Worm (Caenorhabditis elegans) whole organism, early embryonic: Measurements from ENCODE around the gene fbxa-127.

Source experiments
- B0310.2 ChIP-seq: sonication (generic microtip); optimal IDR thresholded peaks from 2 replicates; lab custom pipeline; 2016; ENCODE audit warnings: mild to moderate bottlenecking, missing genetic modification characterization, missing compliant biosample characterization
- F13C5.2 ChIP-seq: sonication (generic microtip); optimal IDR thresholded peaks from 2 replicates; lab custom pipeline; 2017; ENCODE audit warnings: mild to moderate bottlenecking, missing genetic modification characterization, inconsistent platforms, missing compliant biosample characterization
- aly-1 ChIP-seq: sonication (generic microtip); optimal IDR thresholded peaks from 2 replicates; lab custom pipeline; 2016; ENCODE audit warnings: missing genetic modification characterization, missing compliant biosample characterization
- ama-1 ChIP-seq: fragments of 150-350 bp; optimal IDR thresholded peaks from 2 replicates; lab custom pipeline; 2014
- ceh-13 ChIP-seq: fragments of 200-800 bp; sonication (Bioruptor generic); optimal IDR thresholded peaks from 2 replicates; lab custom pipeline; 2018; ENCODE audit warnings: mild to moderate bottlenecking, missing genetic modification characterization, missing compliant biosample characterization
- ceh-36 ChIP-seq: sonication (generic microtip); optimal IDR thresholded peaks from 2 replicates; lab custom pipeline; 2016; ENCODE audit warnings: missing genetic modification characterization, inconsistent platforms, missing compliant biosample characterization
- ets-7 ChIP-seq: sonication (generic microtip); optimal IDR thresholded peaks from 2 replicates; lab custom pipeline; 2016; ENCODE audit warnings: missing genotype, missing genetic modification characterization, missing compliant biosample characterization
- flt-1 ChIP-seq: fragments of 200-800 bp; sonication (Bioruptor generic); IDR thresholded peaks from 2 replicates; pipeline ENCODE4 v1.3.6; 2022; ENCODE audit warnings: missing genetic modification characterization, missing compliant biosample characterization
- hmbx-1 ChIP-seq: sonication (generic microtip); optimal IDR thresholded peaks from 2 replicates; lab custom pipeline; 2016; ENCODE audit warnings: mild to moderate bottlenecking, missing genetic modification characterization, missing compliant biosample characterization
- hmg-4 ChIP-seq: fragments of 200-800 bp; sonication (Bioruptor generic); optimal IDR thresholded peaks from 2 replicates; lab custom pipeline; 2018; ENCODE audit warnings: mild to moderate bottlenecking, missing genetic modification characterization, missing compliant biosample characterization
- hnd-1 ChIP-seq: sonication (generic microtip); optimal IDR thresholded peaks from 2 replicates; lab custom pipeline; 2016; ENCODE audit warnings: missing genetic modification characterization, missing compliant biosample characterization
- pes-1 ChIP-seq: fragments of 200-800 bp; sonication (Bioruptor generic); IDR thresholded peaks from 2 replicates; pipeline ENCODE4 v1.3.6; 2022; ENCODE audit warnings: missing genetic modification reagents, missing genetic modification characterization, missing compliant biosample characterization
- scrt-1 ChIP-seq: fragments of 200-800 bp; sonication (Bioruptor generic); IDR thresholded peaks from 2 replicates; pipeline ENCODE4 v1.3.6; 2022; ENCODE audit warnings: missing genetic modification characterization, missing compliant biosample characterization
- sea-1 ChIP-seq: fragments of 200-800 bp; sonication (Bioruptor generic); conservative IDR thresholded peaks from 2 replicates; pipeline ENCODE4 v1.3.6; 2022; ENCODE audit warnings: missing genetic modification characterization, missing compliant biosample characterization
- tbx-11 ChIP-seq: fragments of 200-800 bp; sonication (Bioruptor generic); IDR thresholded peaks from 2 replicates; pipeline ENCODE4 v1.3.6; 2022; ENCODE audit warnings: missing genetic modification characterization, missing compliant biosample characterization
- tbx-37 ChIP-seq: fragments of 200-800 bp; sonication (Bioruptor generic); conservative IDR thresholded peaks from 2 replicates; pipeline ENCODE4 v1.3.6; 2022; ENCODE audit warnings: missing genetic modification reagents, missing genetic modification characterization, missing compliant biosample characterization
- tra-4 ChIP-seq: sonication (generic microtip); optimal IDR thresholded peaks from 2 replicates; lab custom pipeline; 2017; ENCODE audit warnings: missing genetic modification characterization, missing compliant biosample characterization

fbxa-127 gene

DNA sequence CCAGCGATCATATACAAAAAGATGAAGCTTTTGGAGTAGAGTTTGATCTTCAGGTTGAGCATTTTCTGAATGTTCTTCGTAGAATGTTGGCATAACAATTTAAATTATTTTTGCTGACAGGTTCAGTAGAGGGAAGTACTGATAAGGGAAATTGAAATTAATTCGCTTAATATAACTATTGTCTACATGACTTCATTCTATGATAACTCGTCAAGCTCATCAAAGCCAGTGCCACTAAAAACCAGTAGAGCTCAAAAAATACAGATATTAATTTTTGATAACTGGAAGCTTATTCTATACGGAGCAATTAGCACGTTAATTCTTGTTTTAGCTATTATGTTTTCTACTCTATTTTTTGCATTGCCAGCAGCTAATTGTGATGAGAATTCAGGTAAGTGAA, 10.6 kb downstream of the fbxa-127 start, which contains the start of the genes clec-29 and clec-39:
Gene clec-29 (minus strand): TSS at position 101 of the 400 bp plus-strand sequence.
Gene clec-39 (plus strand): TSS at position 169 of the 400 bp plus-strand sequence.
- TF ChIP-seq ama-1 (no peak), tbx-37 (no peak), hmbx-1 (no peak), hmg-4 (no peak), ceh-36 (tag; lab: Kevin White, UChicago) (no peak), scrt-1 (GFP tag; lab: Robert Waterston, UW) (no peak), tbx-11 (GFP tag; lab: Robert Waterston, UW) (no peak), hnd-1 (tag; lab: Kevin White, UChicago) (no peak), flt-1 (GFP tag; lab: Robert Waterston, UW) (no peak), F13C5.2 (tag; lab: Kevin White, UChicago) (no peak), pes-1 (GFP tag; lab: Robert Waterston, UW) (no peak), ceh-13 (no peak), aly-1 (no peak), B0310.2 (tag; lab: Kevin White, UChicago) (no peak), sea-1 (GFP tag; lab: Robert Waterston, UW) (no peak), tra-4 (no peak), ets-7 (tag; lab: Kevin White, UChicago) (no peak)

- TF ChIP-seq scrt-1 (GFP tag; lab: Robert Waterston, UW) (no peak), ama-1 (no peak), ets-7 (tag; lab: Kevin White, UChicago) (no peak), tbx-11 (GFP tag; lab: Robert Waterston, UW) (no peak), flt-1 (GFP tag; lab: Robert Waterston, UW) (no peak), hmbx-1 (no peak)
Measured at ce11 chrV:16742123-16742522, 13.6 kb downstream of the fbxa-127 start, which contains the start of gene T25E12.6. T25E12.6 (plus strand) TSS chrV:16742423.

DNA sequence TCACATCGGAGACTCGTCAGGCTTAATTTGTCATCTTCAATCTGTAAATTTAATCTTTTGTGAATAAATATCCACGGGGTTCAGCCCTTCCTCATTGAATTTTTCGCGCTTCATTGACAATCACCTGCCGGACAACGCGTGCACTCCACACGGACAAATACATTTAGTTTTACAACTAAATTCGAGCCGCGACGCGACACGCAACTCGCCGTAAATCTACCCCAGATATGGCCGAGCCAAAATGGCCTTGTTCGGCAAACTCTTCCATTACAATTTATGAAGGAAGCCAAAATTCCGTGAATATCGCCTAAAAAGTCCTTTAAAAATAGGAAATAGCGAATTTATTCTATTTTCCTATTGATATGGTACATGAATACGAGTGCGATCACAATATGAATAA, 16.3 kb downstream of the fbxa-127 start:
- TF ChIP-seq flt-1 (GFP tag; lab: Robert Waterston, UW): no peak
- no peak for TF ChIP-seq ama-1

DNA sequence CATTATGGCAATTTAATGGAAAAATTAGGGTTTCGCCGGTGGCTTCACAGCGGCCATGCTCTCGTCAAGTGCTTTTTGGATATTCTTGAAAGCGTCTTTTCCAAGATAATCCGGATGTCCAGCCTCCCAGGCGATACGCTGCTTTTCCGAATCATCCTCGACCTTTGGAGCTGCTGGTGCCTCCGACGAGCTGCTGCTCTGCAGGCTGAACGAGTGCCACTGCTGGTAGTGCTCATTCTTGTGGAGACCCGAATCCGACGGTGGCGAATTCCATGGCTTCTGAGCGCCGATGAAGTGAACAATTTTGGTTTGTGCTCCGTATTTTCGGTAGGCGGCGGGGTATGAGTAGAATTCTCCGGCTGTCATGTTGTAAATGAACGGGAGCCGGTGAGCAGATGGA, 16.7 kb downstream of the fbxa-127 start:
- TF ChIP-seq tra-4: no peak
- no peak for TF ChIP-seq hmbx-1
- TF ChIP-seq sea-1 (GFP tag; lab: Robert Waterston, UW): no peak
- no peak for TF ChIP-seq tbx-37
- TF ChIP-seq tbx-11 (GFP tag; lab: Robert Waterston, UW): no peak
- TF ChIP-seq scrt-1 (GFP tag; lab: Robert Waterston, UW): no peak
- TF ChIP-seq hnd-1 (tag; lab: Kevin White, UChicago): no peak
- no peak for TF ChIP-seq B0310.2 (tag; lab: Kevin White, UChicago)
- TF ChIP-seq ets-7 (tag; lab: Kevin White, UChicago): no peak
- no peak for TF ChIP-seq F13C5.2 (tag; lab: Kevin White, UChicago)
- no peak for TF ChIP-seq ama-1
- TF ChIP-seq flt-1 (GFP tag; lab: Robert Waterston, UW): no peak
- no peak for TF ChIP-seq aly-1
- TF ChIP-seq ceh-13: no peak
- no peak for TF ChIP-seq ceh-36 (tag; lab: Kevin White, UChicago)
- TF ChIP-seq pes-1 (GFP tag; lab: Robert Waterston, UW): no peak
- no peak for TF ChIP-seq hmg-4

- TF ChIP-seq sea-1 (GFP tag; lab: Robert Waterston, UW) (no peak), tbx-37 (no peak), ceh-13 (no peak), aly-1 (no peak), ama-1 (no peak), pes-1 (GFP tag; lab: Robert Waterston, UW) (no peak), tra-4 (no peak), hnd-1 (tag; lab: Kevin White, UChicago) (no peak), flt-1 (GFP tag; lab: Robert Waterston, UW) (no peak), hmg-4 (no peak), ets-7 (tag; lab: Kevin White, UChicago) (no peak), scrt-1 (GFP tag; lab: Robert Waterston, UW) (no peak), B0310.2 (tag; lab: Kevin White, UChicago) (no peak), hmbx-1 (no peak), F13C5.2 (tag; lab: Kevin White, UChicago) (no peak), ceh-36 (tag; lab: Kevin White, UChicago) (no peak), tbx-11 (GFP tag; lab: Robert Waterston, UW) (no peak)
Measured at ce11 chrV:16746231-16746990, 17.9 kb downstream of the fbxa-127 start, which contains the start of gene gyg-2. gyg-2 (minus strand) TSS chrV:16746258.

ce11 chrV:16747031-16747672, 18.6 kb downstream of the fbxa-127 start, which contains the start of gene dkf-2:
dkf-2 (plus strand) TSS chrV:16747622.
- TF ChIP-seq tbx-37 (no peak), scrt-1 (GFP tag; lab: Robert Waterston, UW) (no peak), sea-1 (GFP tag; lab: Robert Waterston, UW) (no peak), ama-1 (no peak), B0310.2 (tag; lab: Kevin White, UChicago) (no peak), F13C5.2 (tag; lab: Kevin White, UChicago) (no peak), tbx-11 (GFP tag; lab: Robert Waterston, UW) (no peak), ceh-13 (no peak), tra-4 (no peak), pes-1 (GFP tag; lab: Robert Waterston, UW) (no peak), flt-1 (GFP tag; lab: Robert Waterston, UW) (no peak), hmbx-1 (no peak), ets-7 (tag; lab: Kevin White, UChicago) (no peak), hnd-1 (tag; lab: Kevin White, UChicago) (no peak), ceh-36 (tag; lab: Kevin White, UChicago) (no peak), aly-1 (no peak), hmg-4 (no peak)

- TF ChIP-seq hnd-1 (tag; lab: Kevin White, UChicago) (no peak), tra-4 (no peak), pes-1 (GFP tag; lab: Robert Waterston, UW) (no peak), aly-1 (no peak), hmg-4 (no peak), hmbx-1 (no peak), ama-1 (no peak), ceh-36 (tag; lab: Kevin White, UChicago) (no peak), tbx-11 (GFP tag; lab: Robert Waterston, UW) (no peak), tbx-37 (no peak), flt-1 (GFP tag; lab: Robert Waterston, UW) (no peak), B0310.2 (tag; lab: Kevin White, UChicago) (no peak)
Measured at ce11 chrV:16749473-16749872, 20.9 kb downstream of the fbxa-127 start.
